Worm (Caenorhabditis elegans) whole organism, L2 larva: ENCODE results near the gene F47D12.3.

ENCODE experiments used
- blmp-1 ChIP-seq: sonication (generic microtip); optimal IDR thresholded peaks from 2 replicates; lab custom pipeline; 2017; ENCODE audit warnings: missing genetic modification characterization, mild to moderate bottlenecking, missing compliant biosample characterization, antibody characterized with exemption, moderate library complexity; ENCODE audit not compliant: insufficient read depth
- elt-3 ChIP-seq: sonication (generic microtip); optimal IDR thresholded peaks from 2 replicates; lab custom pipeline; 2017; ENCODE audit warnings: missing biosample characterization, missing genetic modification characterization
- lin-13 ChIP-seq: fragments of 150-350 bp; optimal IDR thresholded peaks from 2 replicates; lab custom pipeline; 2014; ENCODE audit warnings: missing biosample characterization, missing genetic modification reagents, missing genetic modification characterization
- nhr-237 ChIP-seq: fragments of 150-350 bp; optimal IDR thresholded peaks from 2 replicates; lab custom pipeline; 2014; ENCODE audit warnings: missing biosample characterization, missing genetic modification characterization
- unc-62 ChIP-seq: fragments of 150-350 bp; optimal IDR thresholded peaks from 2 replicates; lab custom pipeline; 2014; ENCODE audit warnings: missing biosample characterization, missing genetic modification reagents, missing genetic modification characterization

ce11 chrIII:6283024-6283423 is 15.2 kb upstream of the F47D12.3 start:
- TF ChIP-seq lin-13 (GFP tag; lab: Kevin White, UChicago) (no peak), elt-3 (tag; lab: Kevin White, UChicago) (no peak), unc-62 (GFP tag; lab: Kevin White, UChicago) (no peak), blmp-1 (no peak), nhr-237 (tag; lab: Kevin White, UChicago) (no peak)
